Worm (Caenorhabditis elegans): ENCODE results near the gene C28A5.6.

DNA sequence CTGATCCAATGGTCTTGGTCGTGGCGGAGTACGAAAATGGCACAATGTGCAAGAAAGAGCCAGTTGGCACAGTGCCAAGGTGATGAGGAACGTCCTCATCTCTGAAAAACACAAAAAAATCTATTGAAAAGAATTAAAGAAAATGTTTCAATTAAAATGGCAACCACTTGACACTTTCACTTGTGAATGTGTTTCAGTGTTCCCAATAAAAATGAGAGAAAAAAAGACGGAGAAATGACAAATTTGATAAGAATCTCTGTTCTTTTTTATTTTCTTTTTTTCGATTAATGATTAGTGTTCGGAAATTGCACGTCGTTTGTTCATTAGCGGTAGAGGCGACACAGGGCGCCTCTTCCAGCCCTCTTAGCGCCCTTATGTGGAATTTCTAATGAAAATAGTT is 38.0 kb upstream of the C28A5.6 start, which contains the start of gene ndg-4:
- TF ChIP-seq nhr-237 (tag; optimal IDR thresholded peaks at IDR 0.05) (no peak), lin-15B (tag; optimal IDR thresholded peaks at IDR 0.05) (no peak), ceh-82 (tag; optimal IDR thresholded peaks at IDR 0.05) (no peak), lsy-12 (tag; optimal IDR thresholded peaks at IDR 0.05) (no peak), ama-1 (optimal IDR thresholded peaks at IDR 0.05) (no peak)
